Fruit fly (Drosophila melanogaster): Measurements from ENCODE around the gene CG31064.

The CG31064 gene

DNA sequence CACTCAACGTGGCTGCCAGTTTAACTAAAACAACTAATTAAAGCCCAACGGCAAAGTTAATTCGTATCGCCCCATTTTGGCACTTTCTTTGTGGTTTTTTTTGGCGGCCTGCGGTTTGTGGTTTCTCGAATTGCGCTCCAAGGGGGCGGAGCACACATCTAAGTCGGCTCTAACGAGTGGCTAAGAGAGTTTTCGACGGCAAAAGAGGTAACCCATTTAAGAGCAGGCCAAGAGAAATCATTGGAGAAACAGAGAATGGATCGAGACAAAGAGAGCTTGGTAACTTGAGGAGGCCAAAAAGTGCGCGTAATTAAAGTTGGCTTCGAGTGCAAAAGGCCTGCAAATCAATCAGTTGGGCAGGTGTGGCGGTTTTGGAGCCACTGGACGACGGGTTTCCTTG is 15.9 kb downstream of the CG31064 start:
- no peak for TF ChIP-seq noc (tag; optimal IDR thresholded peaks at IDR 0.05)

DNA sequence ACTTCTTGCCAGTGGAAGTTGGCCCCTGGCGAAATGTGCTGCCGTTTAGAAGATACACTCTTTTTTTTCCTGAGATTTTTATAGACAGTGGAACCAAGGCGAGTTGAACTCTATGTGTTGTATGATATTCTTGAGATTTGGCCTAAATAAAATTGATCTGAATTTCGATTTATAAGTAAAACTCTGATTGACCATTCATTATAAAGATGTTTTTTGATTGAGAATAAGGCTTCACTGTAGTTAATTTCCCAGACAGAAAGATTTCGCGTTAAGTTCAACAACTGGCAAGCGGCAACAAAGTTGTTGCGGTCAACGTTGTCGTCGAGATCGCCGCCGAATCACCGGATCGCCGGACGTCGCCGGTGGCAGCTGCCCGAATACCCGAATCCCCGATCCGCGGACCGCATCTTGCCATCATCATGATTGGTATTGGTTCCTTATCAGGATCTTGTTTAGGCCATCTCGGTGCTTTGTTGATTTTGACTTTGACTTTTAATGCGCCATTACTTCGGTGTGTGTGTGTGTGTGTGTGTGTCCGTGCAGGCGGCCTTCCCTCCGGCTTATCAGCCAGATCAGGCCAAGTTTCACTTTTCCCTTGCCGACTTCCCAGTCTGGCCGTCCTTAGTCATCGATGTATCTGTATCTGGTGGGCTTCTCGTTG is 16.7 kb downstream of the CG31064 start:
- no peak for TF ChIP-seq noc (tag; optimal IDR thresholded peaks at IDR 0.05)

DNA sequence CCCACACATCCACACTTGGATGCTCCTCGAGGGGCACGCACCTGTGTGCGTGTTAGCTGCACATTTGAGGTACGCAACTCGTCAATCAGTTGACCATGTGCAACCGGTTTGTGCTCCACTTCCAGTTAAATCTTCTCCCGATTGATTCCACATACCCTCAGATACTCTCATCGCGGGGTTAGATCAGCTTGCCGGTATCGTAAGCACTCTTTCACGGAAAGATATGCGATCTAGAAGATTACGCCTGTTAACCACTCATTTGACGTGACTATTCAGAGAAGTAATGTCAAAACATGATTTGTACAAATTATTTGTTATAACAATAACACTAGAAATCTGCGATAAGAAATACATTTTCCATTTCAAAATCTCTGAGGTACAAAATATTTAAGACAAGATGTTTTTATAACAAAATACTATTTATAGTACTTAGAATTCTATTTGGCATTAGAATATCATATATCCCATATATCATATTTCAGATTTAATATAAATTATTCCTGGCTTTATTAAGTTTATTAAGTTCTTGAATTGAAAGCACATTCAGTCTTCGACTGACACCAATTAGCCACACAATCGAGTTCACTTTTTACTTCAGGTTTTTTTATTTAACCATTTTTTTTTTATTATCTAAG is 17.9 kb downstream of the CG31064 start:
- no peak for TF ChIP-seq noc (tag; optimal IDR thresholded peaks at IDR 0.05)

DNA sequence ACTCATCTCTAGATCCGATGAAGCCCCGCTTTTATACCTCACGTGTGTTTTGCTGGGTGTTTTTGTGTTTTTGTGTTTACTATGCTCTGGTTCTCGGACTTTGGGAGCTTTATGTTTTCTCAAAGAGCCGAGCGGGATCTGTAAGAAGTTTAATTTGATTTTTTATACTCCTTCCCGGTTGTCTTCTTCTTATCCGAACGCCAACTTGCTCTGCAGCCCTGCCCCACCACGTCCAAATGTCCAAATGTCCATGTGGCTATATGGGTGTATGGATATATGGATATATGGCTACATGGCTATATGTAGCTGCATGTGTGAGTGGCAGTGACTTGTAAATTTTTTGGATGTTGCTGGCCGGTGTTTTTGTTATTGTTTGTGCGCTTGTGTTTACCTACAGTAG is 20.1 kb downstream of the CG31064 start:
- no peak for TF ChIP-seq noc (tag; optimal IDR thresholded peaks at IDR 0.05)

DNA sequence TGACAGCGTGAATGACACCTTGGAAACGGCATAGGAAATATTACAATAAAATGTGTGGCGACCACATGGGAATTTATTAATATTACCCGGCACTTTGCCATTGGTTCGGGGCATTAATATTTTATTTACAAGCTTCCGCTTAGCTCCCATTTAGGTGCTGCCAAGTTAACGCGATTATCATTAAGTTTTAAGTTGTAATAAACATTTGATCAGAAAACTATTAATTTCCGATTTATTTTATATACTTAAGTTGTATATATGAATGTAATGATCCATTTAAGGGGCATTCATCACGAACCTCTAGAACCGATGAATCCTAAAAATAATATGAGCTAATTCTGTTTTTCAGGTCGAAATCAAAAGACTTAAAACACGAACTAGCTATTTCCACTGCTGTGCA is 20.6 kb downstream of the CG31064 start:
- no peak for TF ChIP-seq noc (tag; optimal IDR thresholded peaks at IDR 0.05)

DNA sequence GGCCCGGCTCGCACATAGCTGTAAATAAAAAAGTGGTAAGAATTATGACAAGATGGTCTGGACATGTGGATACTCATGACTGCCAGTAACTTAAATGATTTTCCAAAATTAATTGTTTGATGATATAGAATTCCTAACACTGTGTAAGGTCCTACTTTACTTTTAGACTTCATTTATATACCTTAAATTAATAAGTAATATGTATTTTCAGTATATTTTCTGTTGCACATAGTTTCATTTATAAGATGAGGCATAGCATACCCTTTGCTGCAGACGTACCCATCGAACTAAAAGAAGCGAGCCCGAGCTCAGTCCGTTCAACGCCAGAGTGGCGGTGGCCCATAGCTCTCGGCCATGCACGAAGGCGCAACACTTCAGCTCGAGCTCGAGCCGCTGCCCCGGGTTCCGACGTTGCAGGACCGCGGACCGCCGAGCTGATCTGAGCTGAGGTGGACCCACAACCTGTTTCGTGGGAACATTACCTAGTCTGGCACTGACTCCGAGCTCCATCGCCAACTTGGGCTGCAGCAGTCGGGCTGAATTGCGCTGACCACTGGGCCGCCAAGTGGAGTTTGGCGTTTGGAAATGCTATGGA is 21.3 kb downstream of the CG31064 start:
- TF ChIP-seq noc (tag; optimal IDR thresholded peaks at IDR 0.05) = no peak

DNA sequence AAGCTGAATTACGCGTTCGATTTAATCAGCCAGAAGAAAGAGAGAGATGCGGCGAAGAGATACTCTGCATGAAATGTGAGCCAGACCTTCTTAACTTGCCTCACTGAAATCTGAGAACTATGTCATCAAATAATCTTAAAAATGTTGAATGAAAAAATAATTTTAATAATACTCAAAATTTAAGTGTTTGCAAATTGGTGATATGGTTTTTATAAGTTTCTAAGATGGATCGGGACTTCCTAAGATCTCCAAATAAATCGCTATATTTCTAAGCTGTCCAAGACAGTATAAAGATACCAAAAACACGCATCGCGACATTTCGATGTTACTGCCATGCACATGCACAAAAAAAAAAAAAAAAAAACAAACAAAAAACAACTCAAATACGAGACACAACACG is 23.9 kb downstream of the CG31064 start:
- TF ChIP-seq noc (tag; optimal IDR thresholded peaks at IDR 0.05) = no peak

DNA sequence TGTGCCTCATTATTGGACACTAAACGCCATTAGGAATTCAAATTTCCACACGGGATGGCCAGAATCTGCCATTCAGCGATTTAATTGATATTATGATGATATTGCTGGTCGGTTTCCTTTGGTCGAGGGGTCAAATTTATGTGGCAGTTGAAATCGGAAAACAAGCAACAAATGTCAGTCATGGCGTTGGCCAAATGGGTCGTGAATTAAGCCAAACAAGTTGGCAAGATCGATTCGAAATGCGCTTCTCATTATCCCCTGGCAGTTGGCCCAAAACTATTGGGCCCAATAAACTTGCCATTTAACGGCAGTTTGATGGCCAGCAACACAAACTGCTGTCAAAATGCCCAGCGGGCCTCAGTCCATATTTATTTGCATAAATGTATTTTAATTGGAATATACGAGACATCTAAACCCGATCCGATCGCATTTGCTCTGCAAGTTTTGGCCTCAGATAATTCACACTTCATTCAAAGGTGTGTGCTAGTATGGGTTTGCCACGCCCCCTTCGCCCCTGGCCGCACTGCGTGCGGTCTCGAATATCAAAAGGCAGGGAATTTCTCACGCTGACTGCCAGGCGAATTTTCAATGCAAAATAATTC is 25.8 kb downstream of the CG31064 start:
- TF ChIP-seq noc (tag; optimal IDR thresholded peaks at IDR 0.05) = peak; percentile 24

DNA sequence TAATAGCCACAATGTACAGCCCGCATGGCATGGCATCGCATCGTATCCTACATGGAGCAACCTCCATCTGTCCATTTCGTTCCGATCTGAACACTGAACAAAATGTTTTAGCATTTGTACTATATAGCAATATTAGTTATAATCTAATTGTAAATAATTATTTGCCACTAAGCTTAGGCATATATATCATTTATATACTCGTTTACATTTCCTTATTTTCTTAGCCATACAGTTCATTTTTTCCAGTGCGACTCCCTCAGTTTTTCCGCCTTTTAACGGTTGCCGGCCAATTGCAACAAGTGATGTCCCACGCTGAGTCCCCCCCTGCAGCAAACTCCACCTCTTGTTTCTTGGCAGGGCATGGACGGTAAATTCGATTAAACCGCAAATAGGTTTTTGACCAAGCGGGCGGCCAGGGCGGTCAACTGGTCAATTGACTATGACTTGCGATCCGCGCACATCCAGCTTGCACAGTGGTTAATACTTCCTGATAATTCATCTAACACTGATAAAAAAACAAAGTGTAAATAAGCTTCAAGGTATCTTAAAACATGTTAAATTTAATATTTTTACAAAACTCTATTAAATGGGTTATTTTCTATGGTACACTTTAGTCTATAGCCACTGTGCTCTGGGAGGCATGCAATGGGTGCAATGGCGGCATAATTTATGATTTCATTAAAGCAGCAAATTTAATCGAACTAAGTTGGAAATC is 29.2 kb downstream of the CG31064 start:
- no peak for TF ChIP-seq noc (tag; optimal IDR thresholded peaks at IDR 0.05)

DNA sequence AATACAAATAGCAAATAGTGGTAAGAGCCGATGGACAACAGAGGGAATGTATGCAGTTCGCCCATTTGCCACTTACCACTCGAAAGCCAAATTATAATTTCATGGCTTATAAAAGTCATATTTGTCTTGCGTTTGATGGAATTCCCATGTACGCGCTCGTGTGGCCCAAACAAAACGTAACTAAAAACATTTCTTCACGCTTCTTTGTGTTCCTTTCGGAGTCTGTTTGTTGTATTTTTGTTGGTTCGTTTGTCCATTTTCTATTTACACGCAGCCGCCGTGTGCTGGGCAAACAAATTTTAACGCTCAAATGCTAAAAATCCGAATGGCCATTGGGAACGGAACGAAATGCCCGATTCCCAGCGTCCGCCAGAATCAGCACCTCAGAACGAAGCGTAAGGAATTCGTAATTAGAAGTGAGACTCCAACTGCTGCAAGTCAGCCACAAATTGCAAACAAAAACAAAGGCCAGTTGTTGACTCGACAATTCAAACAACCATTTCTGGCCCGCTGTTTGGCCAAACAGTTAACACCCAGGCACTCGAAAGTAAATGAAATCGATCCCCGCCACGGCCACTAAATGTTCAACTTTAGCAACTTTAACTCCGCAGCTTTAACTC is 30.1 kb downstream of the CG31064 start:
- TF ChIP-seq noc (tag; optimal IDR thresholded peaks at IDR 0.05) = no peak

DNA sequence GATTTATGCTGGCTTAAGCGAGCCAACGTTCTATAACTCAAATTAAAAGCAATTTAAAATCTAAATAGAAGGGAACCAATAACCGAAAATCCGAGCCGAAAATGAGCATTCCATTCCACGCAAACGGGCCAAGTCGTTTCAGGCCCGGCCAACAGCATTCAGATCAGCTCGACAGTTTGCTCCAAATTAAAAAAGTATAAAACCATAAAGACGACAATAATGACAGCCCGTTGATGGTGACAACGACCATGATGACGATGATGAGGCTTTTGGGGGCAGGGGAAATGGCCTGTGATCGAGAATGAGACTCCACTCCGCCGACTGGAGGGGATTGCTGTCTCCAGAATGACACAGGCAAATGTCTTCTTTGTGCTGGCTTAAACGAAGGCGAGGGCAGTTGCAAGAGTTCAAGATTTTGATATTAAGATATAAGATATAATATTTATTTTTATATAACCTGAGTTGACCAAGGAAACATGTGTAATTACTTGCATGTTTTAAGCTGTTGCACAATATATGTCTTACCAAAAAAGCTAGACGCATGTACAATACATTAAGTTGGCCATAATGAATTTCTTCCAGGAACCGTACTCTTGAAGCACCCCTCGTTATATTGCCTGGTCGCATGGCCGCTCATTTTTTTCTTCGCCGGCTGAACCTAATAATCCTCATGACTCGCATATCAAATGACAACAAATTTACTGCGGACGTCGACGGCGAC is 34.0 kb downstream of the CG31064 start:
- TF ChIP-seq noc (tag; optimal IDR thresholded peaks at IDR 0.05) = peak; percentile 50

DNA sequence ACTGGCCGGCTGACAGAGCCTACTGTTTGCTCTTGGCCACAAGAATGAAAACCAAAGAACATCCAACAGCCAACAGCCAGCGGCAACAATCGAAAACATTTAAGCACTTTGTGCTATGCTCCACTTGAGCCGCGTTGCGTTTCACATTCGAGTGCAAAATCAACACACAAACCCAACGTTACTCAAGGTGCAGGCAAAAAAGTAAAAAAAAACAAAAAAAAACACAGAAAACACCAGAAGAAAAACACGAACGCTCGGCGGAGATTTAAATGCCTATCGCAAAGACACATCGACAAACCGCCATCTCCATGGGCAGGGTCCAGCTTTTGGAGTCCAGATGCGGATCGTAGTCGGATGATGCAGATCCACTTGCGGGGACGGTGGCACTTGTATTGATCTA is 35.0 kb downstream of the CG31064 start:
- TF ChIP-seq noc (tag; optimal IDR thresholded peaks at IDR 0.05) = no peak

DNA sequence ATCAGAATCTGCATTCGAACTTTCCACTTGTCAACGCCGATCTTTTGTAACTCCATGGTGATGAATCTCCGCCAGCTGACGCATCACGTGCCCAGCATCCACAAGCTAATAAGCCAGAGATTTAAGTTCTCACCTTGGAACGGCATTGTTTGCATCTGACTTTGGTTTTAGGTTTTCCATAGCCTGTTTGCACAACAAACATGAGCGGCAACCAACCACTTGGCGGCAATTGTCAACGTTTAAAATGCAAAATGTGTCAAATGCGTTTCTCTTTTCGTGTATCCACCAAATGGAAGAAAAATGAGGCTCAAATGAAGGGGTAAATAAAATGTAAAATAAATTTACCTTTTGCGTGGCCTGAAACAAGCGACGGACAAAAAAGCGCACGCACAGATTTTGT is 36.6 kb downstream of the CG31064 start:
- no peak for TF ChIP-seq noc (tag; optimal IDR thresholded peaks at IDR 0.05)

DNA sequence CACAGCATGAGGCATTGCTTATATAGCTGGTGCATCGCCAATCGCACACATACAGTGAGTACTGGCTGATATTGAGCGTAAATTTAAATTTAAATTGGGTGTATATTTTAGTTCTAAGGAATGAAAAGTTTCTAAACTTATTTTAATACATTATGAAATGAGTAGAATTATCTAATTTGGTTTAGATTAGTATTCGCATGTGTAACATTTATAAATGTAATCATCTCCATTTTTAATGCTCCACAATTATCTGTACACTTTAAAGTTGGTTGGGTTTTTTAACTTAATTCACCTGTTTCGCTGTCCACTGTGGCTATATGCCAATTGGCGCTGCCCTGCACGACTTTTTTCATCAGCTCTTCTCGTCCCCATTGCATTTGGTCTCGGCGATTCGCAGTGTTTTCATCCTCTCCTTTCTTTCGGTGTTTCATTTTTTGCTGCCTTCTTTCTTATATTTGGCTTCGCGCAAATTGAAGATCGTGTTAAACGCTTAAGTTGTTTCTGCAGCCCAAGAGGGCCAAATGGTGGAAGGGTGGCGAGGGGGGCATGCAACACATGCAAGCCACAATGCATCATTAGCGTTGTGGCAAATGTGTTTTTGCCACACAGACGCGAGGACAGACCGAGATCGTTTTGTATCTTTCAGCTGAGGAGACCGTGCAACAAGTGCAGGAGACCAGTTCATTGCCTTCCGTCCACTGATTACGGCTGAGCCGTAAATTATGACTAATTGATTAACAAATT is 37.2 kb downstream of the CG31064 start:
- TF ChIP-seq noc (tag; optimal IDR thresholded peaks at IDR 0.05) = no peak

Data from whole organism, larva.